Fruit fly (Drosophila melanogaster) whole organism, prepupa: ENCODE results near the gene yellow-f2.

ENCODE experiments used
- CG10631 ChIP-seq: fragments of 200-800 bp; sonication (Bioruptor generic); optimal IDR thresholded peaks from 2 replicates; lab custom pipeline; 2016; ENCODE audit warnings: missing biosample characterization, missing genetic modification characterization
- CG10669 ChIP-seq: fragments of 200-800 bp; sonication (Bioruptor generic); optimal IDR thresholded peaks from 3 replicates; lab custom pipeline; 2018; ENCODE audit warnings: missing biosample characterization, mild to moderate bottlenecking, missing genetic modification characterization, moderate library complexity
- CG3032 ChIP-seq: fragments of 200-800 bp; optimal IDR thresholded peaks from 2 replicates; lab custom pipeline; 2019; ENCODE audit warnings: missing biosample characterization, mild to moderate bottlenecking, missing genetic modification characterization, moderate library complexity
- Hr39 ChIP-seq: fragments of 200-800 bp; sonication (Bioruptor generic); optimal IDR thresholded peaks from 2 replicates; lab custom pipeline; 2016; ENCODE audit warnings: missing biosample characterization, missing genetic modification characterization
- Hr4 ChIP-seq: fragments of 200-800 bp; sonication (Bioruptor generic); optimal IDR thresholded peaks from 3 replicates; lab custom pipeline; 2016; ENCODE audit warnings: missing biosample characterization, missing genetic modification characterization
- OdsH ChIP-seq: fragments of 200-800 bp; sonication (Bioruptor generic); optimal IDR thresholded peaks from 3 replicates; lab custom pipeline; 2016; ENCODE audit warnings: missing biosample characterization, missing genetic modification characterization
- eg ChIP-seq: fragments of 200-800 bp; sonication (Bioruptor generic); IDR thresholded peaks from 3 replicates; pipeline ENCODE4 v1.3.6; 2022; ENCODE audit warnings: missing biosample characterization, missing genetic modification characterization
- esn ChIP-seq: fragments of 200-800 bp; sonication (Bioruptor generic); optimal IDR thresholded peaks from 2 replicates; lab custom pipeline; 2016; ENCODE audit warnings: missing biosample characterization, mild to moderate bottlenecking, missing genetic modification characterization, moderate library complexity
- net ChIP-seq: fragments of 200-800 bp; sonication (Bioruptor generic); optimal IDR thresholded peaks from 3 replicates; lab custom pipeline; 2016; ENCODE audit warnings: missing biosample characterization, missing genetic modification characterization
- svp ChIP-seq: fragments of 200-800 bp; sonication (Bioruptor generic); peaks from one replicate; lab custom pipeline; 2016; ENCODE audit warnings: missing biosample characterization, missing genetic modification characterization

DNA sequence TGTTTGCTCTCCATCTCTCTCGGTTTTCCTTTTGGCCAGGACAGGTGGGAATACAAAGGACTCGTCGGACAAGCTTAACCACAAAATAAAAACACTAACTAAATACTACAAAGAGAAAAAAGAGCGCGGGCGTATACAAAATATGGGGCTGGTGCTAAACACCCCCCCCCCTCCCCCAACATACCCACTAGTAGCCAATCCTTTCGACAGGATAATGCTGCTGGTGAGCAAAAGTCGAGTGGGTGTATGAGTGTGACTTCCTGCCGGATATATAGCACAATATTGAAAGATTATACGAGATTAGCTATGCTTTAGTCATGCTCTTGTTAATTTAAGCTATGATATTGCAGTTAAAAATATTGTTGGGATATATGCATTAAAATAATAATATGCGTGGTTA lies 19.7 kb downstream of the yellow-f2 start:
- TF ChIP-seq CG10669 (GFP tag; lab: Kevin White, UChicago) (no peak), CG10631 (no peak), net (no peak), Hr4 (GFP tag; lab: Kevin White, UChicago) (no peak), svp (GFP tag; lab: Kevin White, UChicago) (no peak), OdsH (no peak), esn (GFP tag; lab: Kevin White, UChicago) (no peak), eg (no peak), CG3032 (no peak), Hr39 (GFP tag; lab: Kevin White, UChicago) (no peak)
